Worm (Caenorhabditis elegans): ENCODE measurements around the gene pgp-5.

ce11 chrX:10900079-10900724 is 41.1 kb upstream of the pgp-5 start, which contains the start of gene suca-1:
- no peak for TF ChIP-seq nhr-111 (GFP tag; optimal IDR thresholded peaks at IDR 0.05)
- TF ChIP-seq T26A8.4 (GFP tag; IDR thresholded peaks at IDR 0.05): no peak
- no peak for TF ChIP-seq daf-19 (GFP tag; conservative IDR thresholded peaks at IDR 0.05)

Measured in whole organism, L4 larva.